Worm (Caenorhabditis elegans) whole organism, L2 larva: Measurements from ENCODE around the gene clec-164.

Experiments
- alr-1 ChIP-seq: fragments of 150-350 bp; optimal IDR thresholded peaks from 2 replicates; lab custom pipeline; 2014; ENCODE audit warnings: missing biosample characterization, missing genetic modification characterization
- dmd-4 ChIP-seq: sonication (generic microtip); optimal IDR thresholded peaks from 2 replicates; lab custom pipeline; 2017; ENCODE audit warnings: missing biosample characterization, missing genetic modification characterization
- egl-27 ChIP-seq: sonication (generic microtip); optimal IDR thresholded peaks from 3 replicates; lab custom pipeline; 2017; ENCODE audit warnings: missing biosample characterization, missing genetic modification reagents, missing genetic modification characterization
- nhr-237 ChIP-seq: fragments of 150-350 bp; optimal IDR thresholded peaks from 2 replicates; lab custom pipeline; 2014; ENCODE audit warnings: missing biosample characterization, missing genetic modification characterization
- unc-39 ChIP-seq: fragments of 150-350 bp; optimal IDR thresholded peaks from 2 replicates; lab custom pipeline; 2014; ENCODE audit warnings: missing biosample characterization, missing genetic modification characterization

- no peak for TF ChIP-seq nhr-237 (tag; lab: Kevin White, UChicago)
- no peak for TF ChIP-seq alr-1 (tag; lab: Kevin White, UChicago)
- no peak for TF ChIP-seq unc-39 (tag; lab: Kevin White, UChicago)
- TF ChIP-seq dmd-4 (tag; lab: Kevin White, UChicago) = no peak
- TF ChIP-seq egl-27 = no peak
Observed at ce11 chrIV:698304-698703, 18.1 kb upstream of the clec-164 start, which contains the start of gene Y55F3C.17.
